Worm (Caenorhabditis elegans) whole organism, L2 larva: ENCODE data around the gene lpr-4.

ENCODE experiments used
- aly-2 ChIP-seq: fragments of 150-350 bp; optimal IDR thresholded peaks from 2 replicates; lab custom pipeline; 2014; ENCODE audit warnings: missing biosample characterization, missing genetic modification characterization
- ama-1 ChIP-seq: fragments of 150-350 bp; optimal IDR thresholded peaks from 2 replicates; lab custom pipeline; 2018; ENCODE audit warnings: inconsistent platforms
- ceh-82 ChIP-seq: fragments of 150-350 bp; optimal IDR thresholded peaks from 2 replicates; lab custom pipeline; 2014; ENCODE audit warnings: missing biosample characterization, missing genetic modification characterization
- lin-13 ChIP-seq: fragments of 150-350 bp; optimal IDR thresholded peaks from 2 replicates; lab custom pipeline; 2014; ENCODE audit warnings: missing biosample characterization, missing genetic modification reagents, missing genetic modification characterization
- mdl-1 ChIP-seq, 2 experiments: fragments of 150-350 bp in 1 of 2; sonication (generic microtip) in 1 of 2; optimal IDR thresholded peaks; 2 replicates each; lab custom pipeline; 2017; ENCODE audit warnings: missing biosample characterization in 2 of 2, missing genetic modification characterization in 2 of 2
- nhr-25 ChIP-seq: fragments of 150-350 bp; sonication (generic microtip); optimal IDR thresholded peaks from 3 replicates; lab custom pipeline; 2014; ENCODE audit warnings: missing biosample characterization, missing genetic modification characterization
- skn-1 ChIP-seq: sonication (generic microtip); optimal IDR thresholded peaks from 2 replicates; lab custom pipeline; 2017; ENCODE audit warnings: missing biosample characterization, missing genetic modification characterization
- ztf-11 ChIP-seq: sonication (generic microtip); optimal IDR thresholded peaks from 2 replicates; lab custom pipeline; 2017; ENCODE audit warnings: missing biosample characterization, missing genetic modification characterization

- TF ChIP-seq mdl-1 (tag; optimal IDR thresholded peaks at IDR 0.05; lab: Kevin White, UChicago) (no peak), ztf-11 (tag; lab: Kevin White, UChicago) (no peak), ama-1 (lab: Kevin White, UChicago) (no peak), lin-13 (GFP tag; lab: Kevin White, UChicago) (no peak), aly-2 (tag; lab: Kevin White, UChicago) (no peak), ceh-82 (tag; lab: Kevin White, UChicago) (no peak), nhr-25 (tag; lab: Kevin White, UChicago) (no peak), skn-1 (tag; lab: Kevin White, UChicago) (no peak)
These were observed 2.3 kb downstream of the lpr-4 start for ce11 chrX:11067256-11067655.
